Worm (Caenorhabditis elegans): ENCODE measurements around the gene srt-73.

DNA sequence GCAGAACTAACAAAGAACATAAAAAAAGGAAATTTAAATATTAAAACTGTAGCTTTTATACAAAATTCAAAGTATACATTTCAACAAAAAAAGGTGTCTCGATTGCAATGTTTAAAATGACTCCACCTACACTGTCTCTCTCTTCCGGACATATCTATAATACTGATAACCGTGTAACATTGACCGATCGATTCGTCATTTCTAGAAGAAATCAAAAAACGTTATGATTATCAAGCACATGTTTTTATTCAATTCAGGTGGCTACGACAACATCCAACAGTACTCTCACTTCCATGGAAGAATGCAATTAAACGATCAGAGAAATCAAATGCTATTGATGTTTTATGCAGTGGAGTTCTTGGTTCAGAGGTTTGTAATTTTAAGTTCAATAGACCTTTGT, 19.4 kb downstream of the srt-73 start:
- TF ChIP-seq tbx-11 (GFP tag; IDR thresholded peaks at IDR 0.05) (no peak), pes-1 (GFP tag; IDR thresholded peaks at IDR 0.05) (no peak)

Measured in whole organism, early embryonic.